Fruit fly (Drosophila melanogaster) whole organism, prepupa: ENCODE measurements around the gene CG15880.

Experiments used
- Blimp-1 ChIP-seq: fragments of 200-800 bp; sonication (Bioruptor generic); optimal IDR thresholded peaks from 3 replicates; lab custom pipeline; 2017; ENCODE audit warnings: missing biosample characterization, missing genetic modification characterization, mild to moderate bottlenecking, moderate library complexity, missing genetic modification reagents
- CG10631 ChIP-seq: fragments of 200-800 bp; sonication (Bioruptor generic); optimal IDR thresholded peaks from 2 replicates; lab custom pipeline; 2016; ENCODE audit warnings: missing biosample characterization, missing genetic modification characterization
- CG10669 ChIP-seq: fragments of 200-800 bp; sonication (Bioruptor generic); optimal IDR thresholded peaks from 3 replicates; lab custom pipeline; 2018; ENCODE audit warnings: missing biosample characterization, mild to moderate bottlenecking, missing genetic modification characterization, moderate library complexity
- CG11294 ChIP-seq: fragments of 200-800 bp; sonication (Bioruptor generic); IDR thresholded peaks from 2 replicates; pipeline ENCODE4 v1.3.6; 2022; ENCODE audit warnings: missing biosample characterization, missing genetic modification characterization
- CG11762 ChIP-seq: fragments of 200-800 bp; sonication (Bioruptor generic); optimal IDR thresholded peaks from 3 replicates; lab custom pipeline; 2016; ENCODE audit warnings: missing biosample characterization, missing genetic modification characterization; ENCODE audit not compliant: insufficient read depth
- CG11902 ChIP-seq: fragments of 200-800 bp; sonication (Bioruptor generic); optimal IDR thresholded peaks from 3 replicates; lab custom pipeline; 2016; ENCODE audit warnings: missing biosample characterization, missing genetic modification characterization
- CG15336 ChIP-seq: fragments of 200-800 bp; sonication (Bioruptor generic); IDR thresholded peaks from 2 replicates; pipeline ENCODE4 v1.3.6; 2022; ENCODE audit warnings: missing biosample characterization, missing genetic modification characterization
- CG1621 ChIP-seq: fragments of 200-800 bp; sonication (Bioruptor generic); optimal IDR thresholded peaks from 3 replicates; lab custom pipeline; 2018; ENCODE audit warnings: missing biosample characterization, mild to moderate bottlenecking, missing genetic modification characterization
- CG16779 ChIP-seq: fragments of 200-800 bp; sonication (Bioruptor generic); optimal IDR thresholded peaks from 3 replicates; lab custom pipeline; 2017; ENCODE audit warnings: missing biosample characterization, mild to moderate bottlenecking, missing genetic modification characterization
- CG3032 ChIP-seq: fragments of 200-800 bp; optimal IDR thresholded peaks from 2 replicates; lab custom pipeline; 2019; ENCODE audit warnings: missing biosample characterization, mild to moderate bottlenecking, missing genetic modification characterization, moderate library complexity
- CG32006 ChIP-seq: fragments of 200-800 bp; sonication (Bioruptor generic); optimal IDR thresholded peaks from 3 replicates; lab custom pipeline; 2017; ENCODE audit warnings: missing biosample characterization, mild to moderate bottlenecking, missing genetic modification characterization
- CG3919 ChIP-seq: fragments of 200-800 bp; sonication (Bioruptor generic); optimal IDR thresholded peaks from 3 replicates; lab custom pipeline; 2016; ENCODE audit warnings: missing biosample characterization, missing genetic modification characterization
- CG6163 ChIP-seq: fragments of 200-800 bp; sonication (Bioruptor generic); IDR thresholded peaks from 3 replicates; pipeline ENCODE4 v1.3.6; 2022; ENCODE audit warnings: missing biosample characterization, missing genetic modification characterization
- CG6792 ChIP-seq: fragments of 200-800 bp; sonication (Bioruptor generic); optimal IDR thresholded peaks from 3 replicates; lab custom pipeline; 2016; ENCODE audit warnings: missing biosample characterization, missing genetic modification characterization
- CG6854 ChIP-seq: fragments of 200-800 bp; sonication (Bioruptor generic); optimal IDR thresholded peaks from 2 replicates; lab custom pipeline; 2017; ENCODE audit warnings: missing biosample characterization, mild to moderate bottlenecking, missing genetic modification characterization
- CG7368 ChIP-seq: fragments of 200-800 bp; sonication (Bioruptor generic); optimal IDR thresholded peaks from 3 replicates; lab custom pipeline; 2016; ENCODE audit warnings: missing biosample characterization, missing genetic modification characterization
- CG8119 ChIP-seq: fragments of 200-800 bp; sonication (Bioruptor generic); IDR thresholded peaks from 3 replicates; pipeline ENCODE4 v1.3.6; 2022; ENCODE audit warnings: missing biosample characterization, missing genetic modification characterization
- CG8632 ChIP-seq: fragments of 200-800 bp; sonication (Bioruptor generic); optimal IDR thresholded peaks from 3 replicates; lab custom pipeline; 2016; ENCODE audit warnings: missing biosample characterization, missing genetic modification characterization
- CG9139 ChIP-seq: fragments of 200-800 bp; sonication (Bioruptor generic); optimal IDR thresholded peaks from 3 replicates; lab custom pipeline; 2017; ENCODE audit warnings: missing biosample characterization, mild to moderate bottlenecking, missing genetic modification characterization
- Eip75B ChIP-seq: fragments of 200-800 bp; sonication (Bioruptor generic); optimal IDR thresholded peaks from 3 replicates; lab custom pipeline; 2016; ENCODE audit warnings: missing biosample characterization, missing genetic modification characterization
- Eip78C ChIP-seq: fragments of 200-800 bp; sonication (Bioruptor generic); peaks from one replicate; lab custom pipeline; 2016; ENCODE audit warnings: missing biosample characterization, missing genetic modification characterization
- Ets21C ChIP-seq: fragments of 200-800 bp; sonication (Bioruptor generic); optimal IDR thresholded peaks from 3 replicates; lab custom pipeline; 2016; ENCODE audit warnings: missing biosample characterization, missing genetic modification characterization
- Gug ChIP-seq: fragments of 200-800 bp; sonication (Bioruptor generic); IDR thresholded peaks from 2 replicates; pipeline ENCODE4 v1.3.6; 2022; ENCODE audit warnings: missing biosample characterization, missing genetic modification characterization
- Hr38 ChIP-seq: sonication (Bioruptor generic); optimal IDR thresholded peaks from 2 replicates; lab custom pipeline; 2016; ENCODE audit warnings: missing biosample characterization, missing genetic modification characterization
- Hr39 ChIP-seq: fragments of 200-800 bp; sonication (Bioruptor generic); optimal IDR thresholded peaks from 2 replicates; lab custom pipeline; 2016; ENCODE audit warnings: missing biosample characterization, missing genetic modification characterization
- Hr4 ChIP-seq: fragments of 200-800 bp; sonication (Bioruptor generic); optimal IDR thresholded peaks from 3 replicates; lab custom pipeline; 2016; ENCODE audit warnings: missing biosample characterization, missing genetic modification characterization
- Lpt ChIP-seq: fragments of 200-800 bp; sonication (Bioruptor generic); optimal IDR thresholded peaks from 3 replicates; lab custom pipeline; 2016; ENCODE audit warnings: missing biosample characterization, missing genetic modification characterization
- Met ChIP-seq: fragments of 200-800 bp; sonication (Bioruptor generic); optimal IDR thresholded peaks from 3 replicates; lab custom pipeline; 2016; ENCODE audit warnings: missing biosample characterization, missing genetic modification characterization
- OdsH ChIP-seq: fragments of 200-800 bp; sonication (Bioruptor generic); optimal IDR thresholded peaks from 3 replicates; lab custom pipeline; 2016; ENCODE audit warnings: missing biosample characterization, missing genetic modification characterization
- Smox ChIP-seq: fragments of 200-800 bp; sonication (Bioruptor generic); optimal IDR thresholded peaks from 3 replicates; lab custom pipeline; 2016; ENCODE audit warnings: missing biosample characterization, missing genetic modification characterization
- Sox102F ChIP-seq: fragments of 200-800 bp; sonication (Bioruptor generic); optimal IDR thresholded peaks from 2 replicates; lab custom pipeline; 2016; ENCODE audit warnings: missing biosample characterization, mild to moderate bottlenecking, missing genetic modification characterization
- Sox14 ChIP-seq: fragments of 200-800 bp; sonication (Bioruptor generic); optimal IDR thresholded peaks from 3 replicates; lab custom pipeline; 2016; ENCODE audit warnings: missing biosample characterization, missing genetic modification characterization
- cyc ChIP-seq: fragments of 200-800 bp; sonication (Bioruptor generic); optimal IDR thresholded peaks from 3 replicates; lab custom pipeline; 2016; ENCODE audit warnings: missing biosample characterization, missing genetic modification characterization
- dac ChIP-seq: fragments of 200-800 bp; sonication (Bioruptor generic); optimal IDR thresholded peaks from 2 replicates; lab custom pipeline; 2017; ENCODE audit warnings: missing biosample characterization, mild to moderate bottlenecking, missing genetic modification characterization
- esn ChIP-seq: fragments of 200-800 bp; sonication (Bioruptor generic); optimal IDR thresholded peaks from 2 replicates; lab custom pipeline; 2016; ENCODE audit warnings: missing biosample characterization, mild to moderate bottlenecking, missing genetic modification characterization, moderate library complexity
- fd85E ChIP-seq: fragments of 200-800 bp; sonication (Bioruptor generic); optimal IDR thresholded peaks from 3 replicates; lab custom pipeline; 2016; ENCODE audit warnings: missing biosample characterization, missing genetic modification characterization
- lz ChIP-seq: fragments of 200-800 bp; sonication (Bioruptor generic); optimal IDR thresholded peaks from 3 replicates; lab custom pipeline; 2016; ENCODE audit warnings: missing biosample characterization, missing genetic modification characterization
- net ChIP-seq: fragments of 200-800 bp; sonication (Bioruptor generic); optimal IDR thresholded peaks from 3 replicates; lab custom pipeline; 2016; ENCODE audit warnings: missing biosample characterization, missing genetic modification characterization
- pdm3 ChIP-seq: fragments of 200-800 bp; sonication (Bioruptor generic); optimal IDR thresholded peaks from 3 replicates; lab custom pipeline; 2016; ENCODE audit warnings: missing biosample characterization, missing genetic modification characterization
- salr ChIP-seq, 2 experiments: fragments of 200-800 bp; sonication (Bioruptor generic); optimal IDR thresholded peaks; 3 replicates each; lab custom pipeline; 2016 to 2018; ENCODE audit warnings: missing biosample characterization in 2 of 2, missing genetic modification characterization in 2 of 2, mild to moderate bottlenecking in 1 of 2
- spab ChIP-seq: fragments of 200-800 bp; sonication (Bioruptor generic); optimal IDR thresholded peaks from 2 replicates; lab custom pipeline; 2017; ENCODE audit warnings: missing biosample characterization, mild to moderate bottlenecking, missing genetic modification characterization, missing genetic modification reagents
- ss ChIP-seq, 2 experiments: fragments of 200-800 bp; sonication (Bioruptor generic); optimal IDR thresholded peaks; 2 replicates in 1 of 2; 3 replicates in 1 of 2; lab custom pipeline; 2017 to 2018; ENCODE audit warnings: mild to moderate bottlenecking in 2 of 2, missing biosample characterization in 2 of 2, missing genetic modification characterization in 2 of 2, moderate library complexity in 1 of 2
- svp ChIP-seq: fragments of 200-800 bp; sonication (Bioruptor generic); peaks from one replicate; lab custom pipeline; 2016; ENCODE audit warnings: missing biosample characterization, missing genetic modification characterization
- topi ChIP-seq: fragments of 200-800 bp; sonication (Bioruptor generic); optimal IDR thresholded peaks from 3 replicates; lab custom pipeline; 2016; ENCODE audit warnings: missing biosample characterization, missing genetic modification characterization
- vri ChIP-seq: fragments of 200-800 bp; sonication (Bioruptor generic); optimal IDR thresholded peaks from 3 replicates; lab custom pipeline; 2016; ENCODE audit warnings: missing biosample characterization, mild to moderate bottlenecking, missing genetic modification characterization

The CG15880 gene

dm6 chr2L:843301-843700 lies 25.6 kb upstream of the CG15880 start (continued):
- TF ChIP-seq esn (GFP tag; lab: Kevin White, UChicago) (peak; percentile 52), CG9139 (GFP tag; lab: Kevin White, UChicago) (no peak), Hr39 (GFP tag; lab: Kevin White, UChicago) (peak; percentile 53), CG3919 (GFP tag; lab: Kevin White, UChicago) (no peak), net (GFP tag; lab: Kevin White, UChicago) (no peak), CG7368 (GFP tag; lab: Kevin White, UChicago) (no peak), spab (GFP tag; lab: Kevin White, UChicago) (no peak), Smox (no peak), CG11294 (GFP tag; lab: Robert Waterston, UW) (no peak), CG8632 (GFP tag; lab: Kevin White, UChicago) (no peak), svp (GFP tag; lab: Kevin White, UChicago) (no peak), Blimp-1 (GFP tag; lab: Kevin White, UChicago) (peak; percentile 1), CG15336 (GFP tag; lab: Robert Waterston, UW) (no peak), Gug (GFP tag; lab: Robert Waterston, UW) (no peak), Eip78C (GFP tag; lab: Kevin White, UChicago) (peak; percentile 62), fd85E (no peak), OdsH (GFP tag; lab: Kevin White, UChicago) (peak; percentile 36), CG8119 (GFP tag; lab: Robert Waterston, UW) (no peak), Ets21C (peak; percentile 24), lz (GFP tag; lab: Kevin White, UChicago) (peak; percentile 33), dac (no peak), CG16779 (tag; lab: Kevin White, UChicago) (no peak), CG32006 (peak; percentile 35), CG3032 (no peak), CG11902 (GFP tag; lab: Kevin White, UChicago) (no peak), CG11762 (GFP tag; lab: Kevin White, UChicago) (no peak), ss (GFP tag; optimal IDR thresholded peaks at IDR 0.05; lab: Kevin White, UChicago) (no peak), salr (GFP tag; optimal IDR thresholded peaks at IDR 0.05; lab: Kevin White, UChicago) (no peak)

- TF ChIP-seq CG1621 (tag; lab: Kevin White, UChicago) = no peak
- TF ChIP-seq svp (GFP tag; lab: Kevin White, UChicago) = peak; percentile 95
- no peak for TF ChIP-seq Smox
- TF ChIP-seq CG6792 = no peak
- TF ChIP-seq salr (GFP tag; optimal IDR thresholded peaks at IDR 0.05; lab: Kevin White, UChicago) = no peak
- 0 out of 3 replicates have a peak, but pooled peaks have one; percentile 3 for TF ChIP-seq CG6163
- no peak for TF ChIP-seq Hr4 (GFP tag; lab: Kevin White, UChicago)
- TF ChIP-seq Sox102F (GFP tag; lab: Kevin White, UChicago) = no peak
- peak; percentile 22 for TF ChIP-seq Sox14 (GFP tag; lab: Kevin White, UChicago)
Observed at dm6 chr2L:842873-843272, 25.1 kb upstream of the CG15880 start.

dm6 chr2L:841708-842107 lies 24.0 kb upstream of the CG15880 start:
- TF ChIP-seq spab (GFP tag; lab: Kevin White, UChicago) (peak; percentile 94), CG6854 (GFP tag; lab: Kevin White, UChicago) (peak; percentile 92), Smox (peak; percentile 96), CG11902 (GFP tag; lab: Kevin White, UChicago) (peak; percentile 92), Sox102F (GFP tag; lab: Kevin White, UChicago) (peak; percentile 98), Met (GFP tag; lab: Kevin White, UChicago) (peak; percentile 98), fd85E (peak; percentile 82), svp (GFP tag; lab: Kevin White, UChicago) (peak; percentile 99), cyc (GFP tag; lab: Kevin White, UChicago) (peak; percentile 96), lz (GFP tag; lab: Kevin White, UChicago) (peak; percentile 88), CG6163 (peak; percentile 98), CG1621 (tag; lab: Kevin White, UChicago) (peak; percentile 95), CG3919 (GFP tag; lab: Kevin White, UChicago) (peak; percentile 96), CG6792 (peak; percentile 97), ss (GFP tag; optimal IDR thresholded peaks at IDR 0.05; lab: Kevin White, UChicago) (peak; percentile 94 to 95), Hr38 (GFP tag; lab: Kevin White, UChicago) (peak; percentile 60), CG10631 (GFP tag; lab: Kevin White, UChicago) (peak; percentile 95), net (GFP tag; lab: Kevin White, UChicago) (peak; percentile 95), CG32006 (peak; percentile 93), Eip75B (peak; percentile 95), Gug (GFP tag; lab: Robert Waterston, UW) (peak; percentile 96), Blimp-1 (GFP tag; lab: Kevin White, UChicago) (peak; percentile 91), topi (GFP tag; lab: Kevin White, UChicago) (peak; percentile 97), CG3032 (peak; percentile 96), CG8632 (GFP tag; lab: Kevin White, UChicago) (peak; percentile 94), salr (GFP tag; optimal IDR thresholded peaks at IDR 0.05; lab: Kevin White, UChicago) (peak; percentile 87 to 90), OdsH (GFP tag; lab: Kevin White, UChicago) (peak; percentile 97), CG10669 (peak; percentile 96), pdm3 (GFP tag; lab: Kevin White, UChicago) (peak; percentile 97), vri (peak; percentile 96), Lpt (GFP tag; lab: Kevin White, UChicago) (peak; percentile 92)
